Fruit fly (Drosophila melanogaster): ENCODE results near the gene CG11151.

DNA sequence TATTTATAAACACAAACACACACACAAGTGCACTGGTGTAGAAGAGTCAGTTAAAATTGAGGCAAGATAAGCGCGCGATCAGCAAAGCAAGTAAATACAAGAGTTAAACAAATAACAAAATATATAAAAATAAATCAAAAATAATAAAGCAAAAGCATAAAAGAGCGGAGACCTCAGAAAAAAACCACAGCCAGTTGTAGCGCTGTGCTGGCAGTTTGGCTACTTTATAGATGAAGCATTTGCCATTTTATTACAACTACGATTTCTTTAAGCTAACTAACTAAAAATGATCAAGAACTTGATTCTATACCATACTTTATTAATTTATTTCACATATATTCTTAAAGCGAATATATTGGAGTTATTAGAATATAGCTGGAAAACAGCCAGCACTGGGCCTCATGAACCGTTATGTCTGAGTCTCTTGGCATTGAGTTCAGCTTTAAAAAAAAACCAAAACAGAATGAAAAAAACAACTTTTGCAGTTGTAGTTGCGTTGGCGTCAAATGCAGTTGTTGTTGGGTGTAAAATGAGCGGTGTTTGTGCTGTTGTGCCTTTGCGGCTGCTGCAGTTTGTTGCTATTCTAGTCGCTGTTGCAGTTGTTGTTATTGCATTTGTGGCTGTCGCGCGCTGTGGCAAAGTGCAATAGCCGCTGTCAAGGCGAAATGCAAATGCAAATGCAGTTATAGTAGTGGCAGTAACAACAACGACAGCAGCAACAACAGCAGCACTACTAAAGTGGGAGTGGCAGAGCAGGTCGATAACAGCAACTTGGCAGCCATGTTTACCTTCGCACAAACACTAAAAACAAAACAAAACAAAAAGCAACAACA, 8.3 kb downstream of the CG11151 start:
- no peak for TF ChIP-seq CG7839 (tag; optimal IDR thresholded peaks at IDR 0.05)
- no peak for TF ChIP-seq CG18262 (tag; optimal IDR thresholded peaks at IDR 0.05)
- no peak for TF ChIP-seq ems (GFP tag; optimal IDR thresholded peaks at IDR 0.05)
- no peak for TF ChIP-seq tap (tag; optimal IDR thresholded peaks at IDR 0.05)
